Fruit fly (Drosophila melanogaster) whole organism, adult: ENCODE data around the gene La.

ENCODE experiments used
- CG11617 ChIP-seq: fragments of 200-800 bp; sonication (Bioruptor generic); optimal IDR thresholded peaks from 2 replicates; lab custom pipeline; 2017; ENCODE audit warnings: mild to moderate bottlenecking, missing biosample characterization, missing genetic modification reagents, missing genetic modification characterization
- CG1620 ChIP-seq: fragments of 200-800 bp; sonication (Bioruptor generic); optimal IDR thresholded peaks from 2 replicates; lab custom pipeline; 2016; ENCODE audit warnings: missing biosample characterization, missing genetic modification characterization
- CG7045 ChIP-seq: fragments of 200-800 bp; sonication (Bioruptor generic); optimal IDR thresholded peaks from 2 replicates; lab custom pipeline; 2017; ENCODE audit warnings: missing biosample characterization, mild to moderate bottlenecking, missing genetic modification characterization
- Crg-1 ChIP-seq: fragments of 200-800 bp; sonication (Bioruptor generic); optimal IDR thresholded peaks from 2 replicates; lab custom pipeline; 2016; ENCODE audit warnings: missing biosample characterization, missing genetic modification characterization
- Hr96 ChIP-seq: fragments of 200-800 bp; sonication (Bioruptor generic); optimal IDR thresholded peaks from 2 replicates; lab custom pipeline; 2016; ENCODE audit warnings: missing biosample characterization, missing genetic modification characterization
- Mnt ChIP-seq: fragments of 200-800 bp; sonication (Bioruptor generic); optimal IDR thresholded peaks from 2 replicates; lab custom pipeline; 2016; ENCODE audit warnings: missing biosample characterization, mild to moderate bottlenecking, missing genetic modification characterization
- cic ChIP-seq: fragments of 200-800 bp; sonication (Bioruptor generic); optimal IDR thresholded peaks from 2 replicates; lab custom pipeline; 2017; ENCODE audit warnings: missing biosample characterization, mild to moderate bottlenecking, missing genetic modification characterization, moderate library complexity
- cnc ChIP-seq, 2 experiments: fragments of >200 bp; optimal IDR thresholded peaks; 2 replicates each; lab custom pipeline; 2017
- tj ChIP-seq: fragments of 200-800 bp; sonication (Bioruptor generic); optimal IDR thresholded peaks from 3 replicates; lab custom pipeline; 2017; ENCODE audit warnings: missing biosample characterization, mild to moderate bottlenecking, missing genetic modification characterization, moderate library complexity

DNA sequence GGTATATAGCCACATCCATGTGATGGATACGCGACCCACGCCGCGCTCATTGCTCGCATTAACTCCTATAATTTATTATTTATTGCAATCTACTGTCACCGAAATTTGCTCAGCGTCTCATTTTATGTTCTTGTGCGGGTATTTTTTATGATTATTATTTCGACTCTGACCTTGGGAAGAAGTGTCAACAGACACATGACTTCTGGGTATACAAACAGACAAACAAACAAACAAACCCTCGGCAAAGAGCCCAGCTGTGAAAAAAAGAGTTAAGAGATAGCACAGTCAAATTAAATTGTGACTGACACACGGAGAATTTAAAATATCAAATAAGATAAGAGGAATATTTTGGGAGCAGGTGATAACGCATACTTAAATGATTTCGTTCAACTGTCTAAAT is 40.2 kb upstream of the La start:
- TF ChIP-seq Crg-1 (no peak), CG7045 (GFP tag; lab: Kevin White, UChicago) (no peak), CG1620 (no peak), Mnt (GFP tag; lab: Kevin White, UChicago) (no peak), cnc (optimal IDR thresholded peaks at IDR 0.05; lab: Kevin White, UChicago) (no peak), CG11617 (no peak), tj (no peak), cic (GFP tag; lab: Kevin White, UChicago) (no peak), Hr96 (no peak)
